Fruit fly (Drosophila melanogaster) whole organism, prepupa: Measurements from ENCODE around the gene CG6409.
A peak's percentile ranks its signal among the peaks of the same experiment; 100 is the strongest.

Experiments
- CG11902 ChIP-seq: fragments of 200-800 bp; sonication (Bioruptor generic); optimal IDR thresholded peaks from 3 replicates; lab custom pipeline; 2016; ENCODE audit warnings: missing biosample characterization, missing genetic modification characterization
- Gug ChIP-seq: fragments of 200-800 bp; sonication (Bioruptor generic); IDR thresholded peaks from 2 replicates; pipeline ENCODE4 v1.3.6; 2022; ENCODE audit warnings: missing biosample characterization, missing genetic modification characterization
- net ChIP-seq: fragments of 200-800 bp; sonication (Bioruptor generic); optimal IDR thresholded peaks from 3 replicates; lab custom pipeline; 2016; ENCODE audit warnings: missing biosample characterization, missing genetic modification characterization

dm6 chr3L:10843273-10843672 is 38.9 kb downstream of the CG6409 start:
- no peak for TF ChIP-seq CG11902 (GFP tag; lab: Kevin White, UChicago)
- TF ChIP-seq net (GFP tag; lab: Kevin White, UChicago) = peak; percentile 0
- TF ChIP-seq Gug (GFP tag; lab: Robert Waterston, UW) = no peak
